Fruit fly (Drosophila melanogaster) whole organism, embryonic: Measurements from ENCODE around the gene PK2-R2.

Experiments used
- Asciz ChIP-seq: fragments of 200-800 bp; sonication (Bioruptor generic); optimal IDR thresholded peaks from 2 replicates; lab custom pipeline; 2017; ENCODE audit warnings: missing biosample characterization, mild to moderate bottlenecking, missing genetic modification characterization, missing genetic modification reagents
- Atf3 ChIP-seq: fragments of 200-800 bp; sonication (Bioruptor generic); optimal IDR thresholded peaks from 3 replicates; lab custom pipeline; 2016; ENCODE audit warnings: missing biosample characterization, missing genetic modification characterization
- Bgb ChIP-seq: fragments of 200-800 bp; sonication (Bioruptor generic); IDR thresholded peaks from 2 replicates; pipeline ENCODE4 v1.3.6; 2022; ENCODE audit warnings: missing biosample characterization, missing genetic modification characterization; ENCODE audit not compliant: partially characterized antibody
- CG10209 ChIP-seq: fragments of 200-800 bp; sonication (Bioruptor generic); optimal IDR thresholded peaks from 3 replicates; lab custom pipeline; 2017; ENCODE audit warnings: missing biosample characterization, mild to moderate bottlenecking, missing genetic modification characterization, missing genetic modification reagents
- CG10543 ChIP-seq: fragments of 200-800 bp; sonication (Bioruptor generic); optimal IDR thresholded peaks from 3 replicates; lab custom pipeline; 2017; ENCODE audit warnings: missing biosample characterization, mild to moderate bottlenecking, missing genetic modification characterization, moderate library complexity
- CG12236 ChIP-seq: fragments of 200-800 bp; sonication (Bioruptor generic); optimal IDR thresholded peaks from 2 replicates; lab custom pipeline; 2016; ENCODE audit warnings: missing biosample characterization, missing genetic modification characterization
- CG12299 ChIP-seq: fragments of 200-800 bp; sonication (Bioruptor generic); optimal IDR thresholded peaks from 2 replicates; lab custom pipeline; 2018; ENCODE audit warnings: missing biosample characterization, mild to moderate bottlenecking, missing genetic modification characterization
- CG14710 ChIP-seq: fragments of 200-800 bp; sonication (Bioruptor generic); optimal IDR thresholded peaks from 3 replicates; lab custom pipeline; 2019; ENCODE audit warnings: missing biosample characterization, mild to moderate bottlenecking, missing genetic modification characterization, moderate library complexity
- CG15073 ChIP-seq: fragments of 200-800 bp; sonication (Bioruptor generic); optimal IDR thresholded peaks from 2 replicates; lab custom pipeline; 2016; ENCODE audit warnings: missing biosample characterization, missing genetic modification characterization
- CG15601 ChIP-seq: fragments of 200-800 bp; sonication (Bioruptor generic); optimal IDR thresholded peaks from 3 replicates; lab custom pipeline; 2019; ENCODE audit warnings: missing biosample characterization, mild to moderate bottlenecking, missing genetic modification characterization, moderate library complexity
- CG1832 ChIP-seq: fragments of 200-800 bp; sonication (Bioruptor generic); optimal IDR thresholded peaks from 2 replicates; lab custom pipeline; 2017; ENCODE audit warnings: missing biosample characterization, mild to moderate bottlenecking, missing genetic modification characterization, inconsistent platforms
- CG2120 ChIP-seq: fragments of 200-800 bp; sonication (Bioruptor generic); optimal IDR thresholded peaks from 3 replicates; lab custom pipeline; 2016; ENCODE audit warnings: missing biosample characterization, missing genetic modification characterization
- CG2129 ChIP-seq: fragments of 200-800 bp; sonication (Bioruptor generic); IDR thresholded peaks from 2 replicates; pipeline ENCODE4 v1.3.6; 2022; ENCODE audit warnings: missing biosample characterization, missing genetic modification characterization; ENCODE audit not compliant: partially characterized antibody
- CG2199 ChIP-seq: fragments of 200-800 bp; sonication (Bioruptor generic); IDR thresholded peaks from 3 replicates; pipeline ENCODE4 v1.3.6; 2022; ENCODE audit warnings: missing biosample characterization, missing genetic modification characterization
- CG34224 ChIP-seq: fragments of 200-800 bp; sonication (Bioruptor generic); IDR thresholded peaks from 3 replicates; pipeline ENCODE4 v1.3.6; 2022; ENCODE audit warnings: missing biosample characterization, missing genetic modification characterization; ENCODE audit not compliant: partially characterized antibody
- CG3995 ChIP-seq: fragments of 200-800 bp; sonication (Bioruptor generic); optimal IDR thresholded peaks from 3 replicates; lab custom pipeline; 2016; ENCODE audit warnings: missing biosample characterization, missing genetic modification characterization
- CG6689 ChIP-seq: fragments of 200-800 bp; sonication (Bioruptor generic); IDR thresholded peaks from 2 replicates; pipeline ENCODE4 v1.3.6; 2022; ENCODE audit warnings: missing biosample characterization, missing genetic modification characterization
- CG7786 ChIP-seq: fragments of 200-800 bp; sonication (Bioruptor generic); optimal IDR thresholded peaks from 2 replicates; lab custom pipeline; 2016; ENCODE audit warnings: missing biosample characterization, missing genetic modification characterization
- CG7928 ChIP-seq: fragments of 200-800 bp; sonication (Bioruptor generic); optimal IDR thresholded peaks from 2 replicates; lab custom pipeline; 2017; ENCODE audit warnings: missing biosample characterization, mild to moderate bottlenecking, missing genetic modification characterization
- Dad ChIP-seq: fragments of 200-800 bp; sonication (Bioruptor generic); optimal IDR thresholded peaks from 3 replicates; lab custom pipeline; 2016; ENCODE audit warnings: missing biosample characterization, missing genetic modification characterization
- Dp ChIP-seq: fragments of 200-800 bp; sonication (Bioruptor generic); optimal IDR thresholded peaks from 2 replicates; lab custom pipeline; 2018; ENCODE audit warnings: missing biosample characterization, mild to moderate bottlenecking, missing genetic modification characterization, moderate library complexity
- Gug ChIP-seq: fragments of 200-800 bp; sonication (Bioruptor generic); IDR thresholded peaks from 4 replicates; pipeline ENCODE4 v1.3.6; 2022; ENCODE audit warnings: missing biosample characterization, missing genetic modification characterization
- HLH3B ChIP-seq: fragments of 200-800 bp; sonication (Bioruptor generic); IDR thresholded peaks from 2 replicates; pipeline ENCODE4 v1.3.6; 2022; ENCODE audit warnings: missing biosample characterization, missing genetic modification characterization
- Jarid2 ChIP-seq: fragments of 200-800 bp; sonication (Bioruptor generic); optimal IDR thresholded peaks from 3 replicates; lab custom pipeline; 2017; ENCODE audit warnings: mild to moderate bottlenecking, missing biosample characterization, missing genetic modification reagents, missing genetic modification characterization
- Mad ChIP-seq: fragments of 200-800 bp; sonication (Bioruptor generic); optimal IDR thresholded peaks from 2 replicates; lab custom pipeline; 2016; ENCODE audit warnings: missing biosample characterization, missing genetic modification characterization
- Stat92E ChIP-seq, 3 experiments: fragments of >200 bp in 2 of 3; fragments of 200-800 bp in 1 of 3; sonication (Bioruptor generic) in 1 of 3; optimal IDR thresholded peaks; 2 replicates each; lab custom pipeline; 2017 to 2019; ENCODE audit warnings: missing biosample characterization in 3 of 3, missing genetic modification characterization in 3 of 3, mild to moderate bottlenecking in 1 of 3, moderate library complexity in 1 of 3
- YL-1 ChIP-seq: fragments of 200-800 bp; sonication (Bioruptor generic); optimal IDR thresholded peaks from 3 replicates; lab custom pipeline; 2017; ENCODE audit warnings: missing biosample characterization, mild to moderate bottlenecking, missing genetic modification characterization
- abd-A ChIP-seq: fragments of 200-800 bp; sonication (Bioruptor generic); optimal IDR thresholded peaks from 3 replicates; lab custom pipeline; 2019; ENCODE audit warnings: missing biosample characterization, mild to moderate bottlenecking, missing genetic modification characterization, moderate library complexity
- bab2 ChIP-seq: fragments of 200-800 bp; sonication (Bioruptor generic); optimal IDR thresholded peaks from 2 replicates; lab custom pipeline; 2016; ENCODE audit warnings: missing biosample characterization, missing genetic modification characterization
- br ChIP-seq: fragments of >200 bp; optimal IDR thresholded peaks from 2 replicates; lab custom pipeline; 2017
- fd64A ChIP-seq: fragments of 200-800 bp; sonication (Bioruptor generic); optimal IDR thresholded peaks from 3 replicates; lab custom pipeline; 2018; ENCODE audit warnings: missing biosample characterization, mild to moderate bottlenecking, missing genetic modification characterization
- gcm ChIP-seq: fragments of 200-800 bp; sonication (Bioruptor generic); optimal IDR thresholded peaks from 2 replicates; lab custom pipeline; 2019; ENCODE audit warnings: missing biosample characterization, mild to moderate bottlenecking, missing genetic modification characterization, moderate library complexity
- gem ChIP-seq: fragments of 200-800 bp; sonication (Bioruptor generic); optimal IDR thresholded peaks from 2 replicates; lab custom pipeline; 2019; ENCODE audit warnings: missing biosample characterization, mild to moderate bottlenecking, missing genetic modification characterization, moderate library complexity
- mam ChIP-seq: fragments of 200-800 bp; sonication (Bioruptor generic); optimal IDR thresholded peaks from 3 replicates; lab custom pipeline; 2016; ENCODE audit warnings: missing biosample characterization, missing genetic modification characterization
- pita ChIP-seq: fragments of 200-800 bp; sonication (Bioruptor generic); optimal IDR thresholded peaks from 2 replicates; lab custom pipeline; 2017; ENCODE audit warnings: missing biosample characterization, mild to moderate bottlenecking, missing genetic modification characterization
- repo ChIP-seq: fragments of 200-800 bp; sonication (Bioruptor generic); optimal IDR thresholded peaks from 2 replicates; lab custom pipeline; 2016; ENCODE audit warnings: missing biosample characterization, missing genetic modification characterization
- rib ChIP-seq: fragments of 200-800 bp; sonication (Bioruptor generic); IDR thresholded peaks from 2 replicates; pipeline ENCODE4 v1.3.6; 2022; ENCODE audit warnings: missing biosample characterization, missing genetic modification characterization
- salm ChIP-seq: fragments of 200-800 bp; sonication (Bioruptor generic); optimal IDR thresholded peaks from 2 replicates; lab custom pipeline; 2018; ENCODE audit warnings: missing biosample characterization, mild to moderate bottlenecking, missing genetic modification characterization
- sc ChIP-seq, 3 experiments: fragments of >200 bp in 2 of 3; fragments of 200-800 bp in 1 of 3; sonication (Bioruptor generic) in 1 of 3; optimal IDR thresholded peaks; 2 replicates in 2 of 3; 3 replicates in 1 of 3; lab custom pipeline; 2017; ENCODE audit warnings: mild to moderate bottlenecking in 1 of 3, missing biosample characterization in 1 of 3, missing genetic modification characterization in 1 of 3, missing genetic modification reagents in 1 of 3
- sd ChIP-seq: fragments of 200-800 bp; sonication (Bioruptor generic); optimal IDR thresholded peaks from 3 replicates; lab custom pipeline; 2018; ENCODE audit warnings: missing biosample characterization, mild to moderate bottlenecking, missing genetic modification characterization, moderate library complexity
- seq ChIP-seq: fragments of 200-800 bp; sonication (Bioruptor generic); IDR thresholded peaks from 2 replicates; pipeline ENCODE4 v1.3.6; 2022; ENCODE audit warnings: missing biosample characterization, missing genetic modification characterization
- slou ChIP-seq: fragments of 200-800 bp; sonication (Bioruptor generic); optimal IDR thresholded peaks from 3 replicates; lab custom pipeline; 2016; ENCODE audit warnings: missing biosample characterization, missing genetic modification characterization
- tap ChIP-seq: fragments of 200-800 bp; optimal IDR thresholded peaks from 3 replicates; lab custom pipeline; 2019; ENCODE audit warnings: missing biosample characterization, mild to moderate bottlenecking, missing genetic modification characterization, moderate library complexity
- tio ChIP-seq: fragments of 200-800 bp; sonication (Bioruptor generic); optimal IDR thresholded peaks from 2 replicates; lab custom pipeline; 2017; ENCODE audit warnings: missing biosample characterization, missing genetic modification characterization, inconsistent platforms
- unpg ChIP-seq: fragments of 200-800 bp; sonication (Bioruptor generic); optimal IDR thresholded peaks from 3 replicates; lab custom pipeline; 2018; ENCODE audit warnings: missing biosample characterization, mild to moderate bottlenecking, missing genetic modification characterization, moderate library complexity
- zen ChIP-seq: fragments of 200-800 bp; sonication (Bioruptor generic); optimal IDR thresholded peaks from 3 replicates; lab custom pipeline; 2018; ENCODE audit warnings: missing biosample characterization, mild to moderate bottlenecking, missing genetic modification characterization, moderate library complexity
- zfh1 ChIP-seq: fragments of 200-800 bp; sonication (Bioruptor generic); IDR thresholded peaks from 3 replicates; pipeline ENCODE4 v1.3.6; 2022; ENCODE audit warnings: missing biosample characterization, missing genetic modification characterization
- zfh2 ChIP-seq: fragments of 200-800 bp; sonication (Bioruptor generic); optimal IDR thresholded peaks from 2 replicates; lab custom pipeline; 2016; ENCODE audit warnings: missing biosample characterization, missing genetic modification characterization

PK2-R2 gene

dm6 chr3R:13366561-13367518 is 32.9 kb upstream of the PK2-R2 start, which contains the start of gene Elp6 (continued):
- peak; percentile 86 for TF ChIP-seq CG2120
- TF ChIP-seq sd (tag; lab: Kevin White, UChicago): no peak
- TF ChIP-seq gem: peak; percentile 81
- TF ChIP-seq rib (GFP tag; lab: Robert Waterston, UW): no peak
- TF ChIP-seq Atf3 (GFP tag; lab: Kevin White, UChicago): no peak
- peak; percentile 66 for TF ChIP-seq HLH3B (GFP tag; lab: Robert Waterston, UW)
- TF ChIP-seq zfh2: peak; percentile 62
- peak; percentile 27 for TF ChIP-seq CG14710 (tag; lab: Kevin White, UChicago)
- TF ChIP-seq CG12236 (GFP tag; lab: Kevin White, UChicago): peak; percentile 32
- peak; percentile 25 for TF ChIP-seq Jarid2 (GFP tag; lab: Kevin White, UChicago)
- TF ChIP-seq Asciz (GFP tag; lab: Kevin White, UChicago): peak; percentile 41
- TF ChIP-seq CG2129 (GFP tag; lab: Robert Waterston, UW): no peak
- TF ChIP-seq CG1832 (GFP tag; lab: Kevin White, UChicago): no peak
- TF ChIP-seq br (lab: Kevin White, UChicago): no peak
- TF ChIP-seq salm: no peak
- no peak for TF ChIP-seq pita (GFP tag; lab: Kevin White, UChicago)
- TF ChIP-seq CG10209 (GFP tag; lab: Kevin White, UChicago): peak; percentile 73
- TF ChIP-seq Gug (GFP tag; lab: Robert Waterston, UW): peak; percentile 53; the same call in 2 of the 4 replicates
- TF ChIP-seq Stat92E (GFP tag; optimal IDR thresholded peaks at IDR 0.05; lab: Kevin White, UChicago): no peak
- peak; percentile 47 for TF ChIP-seq CG10543 (GFP tag; lab: Kevin White, UChicago)
- TF ChIP-seq seq: peak; percentile 46; the same call in 1 of the 2 replicates
- no peak for TF ChIP-seq CG15073 (GFP tag; lab: Kevin White, UChicago)
- peak; percentile 39 for TF ChIP-seq bab2 (GFP tag; lab: Kevin White, UChicago)
- TF ChIP-seq sc (optimal IDR thresholded peaks at IDR 0.05; lab: Kevin White, UChicago): no peak
- peak; percentile 43 for TF ChIP-seq sc (GFP tag; optimal IDR thresholded peaks at IDR 0.05; lab: Kevin White, UChicago)
- no peak for TF ChIP-seq fd64A (GFP tag; lab: Kevin White, UChicago)
- peak; percentile 82 for TF ChIP-seq tio
- TF ChIP-seq tap: peak; percentile 47
- TF ChIP-seq unpg: peak; percentile 38
- no peak for TF ChIP-seq gcm (GFP tag; lab: Kevin White, UChicago)
- no peak for TF ChIP-seq YL-1 (GFP tag; lab: Kevin White, UChicago)
- no peak for TF ChIP-seq Bgb
- no peak for TF ChIP-seq zen (tag; lab: Kevin White, UChicago)
- TF ChIP-seq CG7928 (GFP tag; lab: Kevin White, UChicago): peak; percentile 46
- no peak for TF ChIP-seq CG12299 (tag; lab: Kevin White, UChicago)
- TF ChIP-seq Mad (GFP tag; lab: Kevin White, UChicago): no peak
- TF ChIP-seq CG15601 (tag; lab: Kevin White, UChicago): no peak
- peak; percentile 63 for TF ChIP-seq mam (GFP tag; lab: Kevin White, UChicago)
- TF ChIP-seq slou (GFP tag; lab: Kevin White, UChicago): peak; percentile 3
- TF ChIP-seq CG7786 (GFP tag; lab: Kevin White, UChicago): peak; percentile 35
- TF ChIP-seq CG6689 (GFP tag; lab: Robert Waterston, UW): no peak
- TF ChIP-seq CG3995 (GFP tag; lab: Kevin White, UChicago): peak; percentile 25
- TF ChIP-seq zfh1: peak; percentile 27; the same call in 1 of the 3 replicates
- no peak for TF ChIP-seq Dad (GFP tag; lab: Kevin White, UChicago)
- TF ChIP-seq CG34224 (GFP tag; lab: Robert Waterston, UW): no peak
- TF ChIP-seq repo (GFP tag; lab: Kevin White, UChicago): peak; percentile 23
- TF ChIP-seq abd-A (tag; lab: Kevin White, UChicago): no peak
- no peak for TF ChIP-seq CG2199 (GFP tag; lab: Robert Waterston, UW)
- no peak for TF ChIP-seq Dp (GFP tag; lab: Kevin White, UChicago)
